Worm (Caenorhabditis elegans) whole organism, mixed stage, embryonic: ENCODE data around the gene dnj-13.
"Not testable (repeated sequence)": the region's sequence is repeated elsewhere in the genome, so short reads cannot be mapped to it uniquely, and the experiment has no call there.

ENCODE experiments used
- ceh-39 ChIP-seq: fragments of 150-350 bp; optimal IDR thresholded peaks from 2 replicates; lab custom pipeline; 2014; ENCODE audit warnings: missing biosample characterization, missing genetic modification characterization
- hlh-1 ChIP-seq: fragments of 150-350 bp; optimal IDR thresholded peaks from 2 replicates; lab custom pipeline; 2014; ENCODE audit warnings: missing biosample characterization, missing genetic modification reagents, missing genetic modification characterization
- lin-13 ChIP-seq: fragments of 150-350 bp; optimal IDR thresholded peaks from 2 replicates; lab custom pipeline; 2014; ENCODE audit warnings: missing biosample characterization, missing genetic modification characterization
- lsy-2 ChIP-seq: fragments of 150-350 bp; optimal IDR thresholded peaks from 2 replicates; lab custom pipeline; 2014; ENCODE audit warnings: missing biosample characterization, missing genetic modification characterization
- nhr-237 ChIP-seq: fragments of 150-350 bp; optimal IDR thresholded peaks from 2 replicates; lab custom pipeline; 2014; ENCODE audit warnings: missing biosample characterization, missing genetic modification characterization
- nhr-28 ChIP-seq: fragments of 150-350 bp; optimal IDR thresholded peaks from 2 replicates; lab custom pipeline; 2014; ENCODE audit warnings: missing biosample characterization, missing genetic modification characterization
- nhr-76 ChIP-seq: sonication (generic microtip); optimal IDR thresholded peaks from 2 replicates; lab custom pipeline; 2017; ENCODE audit warnings: missing biosample characterization, missing genetic modification characterization
- snpc-4 ChIP-seq: fragments of 150-350 bp; optimal IDR thresholded peaks from 2 replicates; lab custom pipeline; 2014; ENCODE audit warnings: missing biosample characterization, missing genetic modification characterization

DNA sequence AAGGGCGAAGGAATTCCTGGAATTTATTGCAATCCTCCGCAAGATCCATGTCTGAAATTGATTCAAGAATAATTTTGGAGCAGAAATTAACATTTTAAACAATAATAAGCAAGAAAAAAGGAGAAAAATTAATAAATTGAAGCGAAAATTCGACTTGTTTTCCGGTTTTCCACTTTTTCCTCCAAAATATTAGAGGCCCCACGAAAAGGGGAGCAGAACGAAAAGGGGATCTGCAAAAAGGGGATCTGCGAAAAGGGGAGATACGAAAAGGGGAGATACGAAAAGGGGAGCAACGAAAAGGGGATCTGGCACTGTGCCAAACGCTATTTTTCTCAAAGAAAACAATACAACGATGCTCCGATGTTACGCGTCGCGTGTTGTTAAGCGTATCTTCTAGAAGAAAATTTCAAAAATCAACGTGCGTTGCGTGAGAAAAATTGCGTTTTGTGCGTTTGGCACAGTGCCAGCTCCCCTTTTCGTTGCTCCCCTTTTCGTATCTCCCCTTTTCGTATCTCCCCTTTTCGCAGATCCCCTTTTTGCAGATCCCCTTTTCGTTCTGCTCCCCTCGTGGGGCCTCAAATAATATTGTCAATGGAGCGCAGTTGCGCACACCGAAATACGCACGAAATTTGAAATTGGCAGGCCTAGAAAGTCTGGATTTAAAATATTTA, 10.9 kb upstream of the dnj-13 start, which contains the start of gene Y62F5A.12:
- TF ChIP-seq snpc-4, nhr-76, nhr-28, ceh-39 (tag; lab: Kevin White, UChicago): not testable (repeated sequence)
- peak; percentile 77 for TF ChIP-seq lin-13 (tag; lab: Kevin White, UChicago)
- peak; percentile 1 for TF ChIP-seq nhr-237 (tag; lab: Kevin White, UChicago)
- TF ChIP-seq hlh-1 (tag; lab: Kevin White, UChicago) = peak; percentile 7
- TF ChIP-seq lsy-2 (tag; lab: Kevin White, UChicago) = peak; percentile 46
